Fruit fly (Drosophila melanogaster) whole organism, embryonic: ENCODE measurements around the gene CG4313.
A peak's percentile ranks its signal among the peaks of the same experiment; 100 is the strongest.

ENCODE experiments used
- BEAF-32 ChIP-seq: fragments of 200-800 bp; sonication (Bioruptor generic); optimal IDR thresholded peaks from 3 replicates; lab custom pipeline; 2017; ENCODE audit warnings: missing biosample characterization, missing genetic modification characterization, mild to moderate bottlenecking, moderate library complexity, missing genetic modification reagents
- Blimp-1 ChIP-seq: fragments of 200-800 bp; sonication (Bioruptor generic); optimal IDR thresholded peaks from 3 replicates; lab custom pipeline; 2018; ENCODE audit warnings: missing biosample characterization, missing genetic modification characterization, mild to moderate bottlenecking, moderate library complexity, missing genetic modification reagents
- CG11560 ChIP-seq: fragments of 200-800 bp; sonication (Bioruptor generic); IDR thresholded peaks from 3 replicates; pipeline ENCODE4 v1.3.6; 2022; ENCODE audit warnings: missing biosample characterization, missing genetic modification characterization
- CG13894 ChIP-seq: fragments of 200-800 bp; sonication (Bioruptor generic); optimal IDR thresholded peaks from 3 replicates; lab custom pipeline; 2018; ENCODE audit warnings: missing biosample characterization, mild to moderate bottlenecking, missing genetic modification characterization, moderate library complexity
- CG16863 ChIP-seq: fragments of 200-800 bp; sonication (Bioruptor generic); optimal IDR thresholded peaks from 3 replicates; lab custom pipeline; 2016; ENCODE audit warnings: missing biosample characterization, missing genetic modification characterization
- CG17361 ChIP-seq: fragments of 200-800 bp; sonication (Bioruptor generic); IDR thresholded peaks from 3 replicates; pipeline ENCODE4 v1.3.6; 2022; ENCODE audit warnings: missing biosample characterization, missing genetic modification characterization
- CG17568 ChIP-seq: fragments of 200-800 bp; sonication (Bioruptor generic); optimal IDR thresholded peaks from 2 replicates; lab custom pipeline; 2018; ENCODE audit warnings: missing biosample characterization, mild to moderate bottlenecking, missing genetic modification characterization, moderate library complexity
- CG1832 ChIP-seq: fragments of 200-800 bp; sonication (Bioruptor generic); optimal IDR thresholded peaks from 2 replicates; lab custom pipeline; 2017; ENCODE audit warnings: missing biosample characterization, mild to moderate bottlenecking, missing genetic modification characterization, inconsistent platforms
- CG32772 ChIP-seq: fragments of 200-800 bp; sonication (Bioruptor generic); IDR thresholded peaks from 2 replicates; pipeline ENCODE4 v1.3.6; 2022; ENCODE audit warnings: missing biosample characterization, missing genetic modification characterization
- CG3281 ChIP-seq: fragments of 200-800 bp; sonication (Bioruptor generic); optimal IDR thresholded peaks from 3 replicates; lab custom pipeline; 2017; ENCODE audit warnings: missing biosample characterization, mild to moderate bottlenecking, missing genetic modification characterization
- CG4282 ChIP-seq: fragments of 200-800 bp; sonication (Bioruptor generic); optimal IDR thresholded peaks from 2 replicates; lab custom pipeline; 2016; ENCODE audit warnings: missing biosample characterization, missing genetic modification characterization
- CG4328 ChIP-seq: fragments of 200-800 bp; sonication (Bioruptor generic); optimal IDR thresholded peaks from 3 replicates; lab custom pipeline; 2017; ENCODE audit warnings: missing biosample characterization, missing genetic modification reagents, missing genetic modification characterization
- CG4730 ChIP-seq: fragments of 200-800 bp; sonication (Bioruptor generic); IDR thresholded peaks from 2 replicates; pipeline ENCODE4 v1.3.6; 2022; ENCODE audit warnings: missing biosample characterization, missing genetic modification characterization
- CG6683 ChIP-seq: fragments of 200-800 bp; sonication (Bioruptor generic); optimal IDR thresholded peaks from 2 replicates; lab custom pipeline; 2017; ENCODE audit warnings: missing biosample characterization, mild to moderate bottlenecking, missing genetic modification characterization, missing genetic modification reagents
- CG7271 ChIP-seq: fragments of 200-800 bp; sonication (Bioruptor generic); optimal IDR thresholded peaks from 2 replicates; lab custom pipeline; 2018; ENCODE audit warnings: missing biosample characterization, mild to moderate bottlenecking, missing genetic modification characterization, moderate library complexity
- CG8290 ChIP-seq, 3 experiments: fragments of 200-800 bp; sonication (Bioruptor generic); optimal IDR thresholded peaks; 2 replicates each; lab custom pipeline; 2016 to 2019; ENCODE audit warnings: missing biosample characterization in 3 of 3, missing genetic modification characterization in 3 of 3, mild to moderate bottlenecking in 2 of 3, moderate library complexity in 1 of 3
- CG8388 ChIP-seq: fragments of 200-800 bp; sonication (Bioruptor generic); optimal IDR thresholded peaks from 2 replicates; lab custom pipeline; 2019; ENCODE audit warnings: missing biosample characterization, mild to moderate bottlenecking, missing genetic modification characterization, moderate library complexity
- CG9817 ChIP-seq: fragments of 200-800 bp; sonication (Bioruptor generic); optimal IDR thresholded peaks from 2 replicates; lab custom pipeline; 2018; ENCODE audit warnings: missing biosample characterization, mild to moderate bottlenecking, missing genetic modification characterization, moderate library complexity
- Deaf1 ChIP-seq: fragments of 200-800 bp; optimal IDR thresholded peaks from 3 replicates; lab custom pipeline; 2019; ENCODE audit warnings: missing biosample characterization, mild to moderate bottlenecking, missing genetic modification characterization, moderate library complexity
- Gug ChIP-seq: fragments of 200-800 bp; sonication (Bioruptor generic); IDR thresholded peaks from 4 replicates; pipeline ENCODE4 v1.3.6; 2022; ENCODE audit warnings: missing biosample characterization, missing genetic modification characterization
- HLH3B ChIP-seq: fragments of 200-800 bp; sonication (Bioruptor generic); IDR thresholded peaks from 2 replicates; pipeline ENCODE4 v1.3.6; 2022; ENCODE audit warnings: missing biosample characterization, missing genetic modification characterization
- HLH54F ChIP-seq: fragments of 200-800 bp; sonication (Bioruptor generic); optimal IDR thresholded peaks from 3 replicates; lab custom pipeline; 2016; ENCODE audit warnings: missing biosample characterization, missing genetic modification characterization
- Hand ChIP-seq: fragments of 200-800 bp; sonication (Bioruptor generic); optimal IDR thresholded peaks from 2 replicates; lab custom pipeline; 2017; ENCODE audit warnings: mild to moderate bottlenecking, missing biosample characterization, missing genetic modification reagents, missing genetic modification characterization
- Nf-YA ChIP-seq: fragments of 200-800 bp; sonication (Bioruptor generic); IDR thresholded peaks from 2 replicates; pipeline ENCODE4 v1.3.6; 2022; ENCODE audit warnings: missing biosample characterization, missing genetic modification characterization
- Pdp1 ChIP-seq, 2 experiments: fragments of 200-800 bp; sonication (Bioruptor generic); optimal IDR thresholded peaks; 3 replicates each; lab custom pipeline; 2016; ENCODE audit warnings: missing biosample characterization in 2 of 2, missing genetic modification characterization in 2 of 2, mild to moderate bottlenecking in 1 of 2, moderate library complexity in 1 of 2
- Rfx ChIP-seq: fragments of 200-800 bp; sonication (Bioruptor generic); IDR thresholded peaks from 2 replicates; pipeline ENCODE4 v1.3.6; 2022; ENCODE audit warnings: missing biosample characterization, missing genetic modification characterization
- Spps ChIP-seq: fragments of 200-800 bp; sonication (Bioruptor generic); optimal IDR thresholded peaks from 2 replicates; lab custom pipeline; 2018; ENCODE audit warnings: missing biosample characterization, mild to moderate bottlenecking, missing genetic modification characterization
- Sry-β ChIP-seq: fragments of 200-800 bp; sonication (Bioruptor generic); optimal IDR thresholded peaks from 2 replicates; lab custom pipeline; 2018; ENCODE audit warnings: missing biosample characterization, mild to moderate bottlenecking, missing genetic modification characterization, moderate library complexity
- Ssrp ChIP-seq: fragments of 200-800 bp; sonication (Bioruptor generic); optimal IDR thresholded peaks from 2 replicates; lab custom pipeline; 2018; ENCODE audit warnings: missing biosample characterization, mild to moderate bottlenecking, missing genetic modification characterization, moderate library complexity
- TFAM ChIP-seq: fragments of 200-800 bp; sonication (Bioruptor generic); optimal IDR thresholded peaks from 2 replicates; lab custom pipeline; 2017; ENCODE audit warnings: missing biosample characterization, missing genetic modification characterization, inconsistent platforms
- abd-A ChIP-seq: fragments of 200-800 bp; sonication (Bioruptor generic); optimal IDR thresholded peaks from 3 replicates; lab custom pipeline; 2019; ENCODE audit warnings: missing biosample characterization, mild to moderate bottlenecking, missing genetic modification characterization, moderate library complexity
- br ChIP-seq: fragments of >200 bp; optimal IDR thresholded peaks from 2 replicates; lab custom pipeline; 2017
- corto ChIP-seq: fragments of 200-800 bp; sonication (Bioruptor generic); optimal IDR thresholded peaks from 2 replicates; lab custom pipeline; 2016; ENCODE audit warnings: missing biosample characterization, mild to moderate bottlenecking, missing genetic modification characterization, moderate library complexity
- emc ChIP-seq: fragments of 200-800 bp; sonication (Bioruptor generic); optimal IDR thresholded peaks from 2 replicates; lab custom pipeline; 2016; ENCODE audit warnings: missing biosample characterization, missing genetic modification characterization
- en ChIP-seq: fragments of 200-800 bp; sonication (Bioruptor generic); optimal IDR thresholded peaks from 2 replicates; lab custom pipeline; 2016; ENCODE audit warnings: missing biosample characterization, missing genetic modification characterization
- esg ChIP-seq: fragments of 200-800 bp; sonication (Bioruptor generic); conservative IDR thresholded peaks from 2 replicates; pipeline ENCODE4 v1.3.6; 2022; ENCODE audit warnings: missing biosample characterization, missing genetic modification characterization
- hbn ChIP-seq: fragments of 200-800 bp; sonication (Bioruptor generic); IDR thresholded peaks from 2 replicates; pipeline ENCODE4 v1.3.6; 2022; ENCODE audit warnings: missing biosample characterization, missing genetic modification characterization; ENCODE audit not compliant: partially characterized antibody
- ken ChIP-seq: fragments of 200-800 bp; sonication (Bioruptor generic); IDR thresholded peaks from 3 replicates; pipeline ENCODE4 v1.3.6; 2022; ENCODE audit warnings: missing biosample characterization, missing genetic modification characterization
- kni ChIP-seq: fragments of 200-800 bp; sonication (Bioruptor generic); optimal IDR thresholded peaks from 3 replicates; lab custom pipeline; 2017; ENCODE audit warnings: mild to moderate bottlenecking, missing biosample characterization, missing genetic modification reagents, missing genetic modification characterization
- nerfin-2 ChIP-seq: fragments of 200-800 bp; sonication (Bioruptor generic); IDR thresholded peaks from 2 replicates; pipeline ENCODE4 v1.3.6; 2022; ENCODE audit warnings: missing biosample characterization, missing genetic modification characterization; ENCODE audit not compliant: partially characterized antibody
- salm ChIP-seq: fragments of 200-800 bp; sonication (Bioruptor generic); optimal IDR thresholded peaks from 2 replicates; lab custom pipeline; 2018; ENCODE audit warnings: missing biosample characterization, mild to moderate bottlenecking, missing genetic modification characterization
- schlank ChIP-seq: fragments of 200-800 bp; sonication (Bioruptor generic); optimal IDR thresholded peaks from 2 replicates; lab custom pipeline; 2018; ENCODE audit warnings: missing biosample characterization, mild to moderate bottlenecking, missing genetic modification characterization
- sens ChIP-seq: fragments of 200-800 bp; sonication (Bioruptor generic); peaks from one replicate; lab custom pipeline; 2016; ENCODE audit warnings: missing biosample characterization, missing genetic modification characterization
- seq ChIP-seq: fragments of 200-800 bp; sonication (Bioruptor generic); IDR thresholded peaks from 2 replicates; pipeline ENCODE4 v1.3.6; 2022; ENCODE audit warnings: missing biosample characterization, missing genetic modification characterization
- sob ChIP-seq: fragments of 200-800 bp; sonication (Bioruptor generic); IDR thresholded peaks from 2 replicates; pipeline ENCODE4 v1.3.6; 2022; ENCODE audit warnings: missing biosample characterization, missing genetic modification characterization
- sr ChIP-seq: fragments of 200-800 bp; sonication (Bioruptor generic); IDR thresholded peaks from 3 replicates; pipeline ENCODE4 v1.3.6; 2022; ENCODE audit warnings: missing biosample characterization, missing genetic modification characterization
- wek ChIP-seq: fragments of 200-800 bp; sonication (Bioruptor generic); optimal IDR thresholded peaks from 3 replicates; lab custom pipeline; 2018; ENCODE audit warnings: missing biosample characterization, mild to moderate bottlenecking, missing genetic modification characterization, moderate library complexity
- wor ChIP-seq: fragments of 200-800 bp; sonication (Bioruptor generic); IDR thresholded peaks from 2 replicates; pipeline ENCODE4 v1.3.6; 2022; ENCODE audit warnings: missing biosample characterization, missing genetic modification characterization

CG4313 gene

DNA sequence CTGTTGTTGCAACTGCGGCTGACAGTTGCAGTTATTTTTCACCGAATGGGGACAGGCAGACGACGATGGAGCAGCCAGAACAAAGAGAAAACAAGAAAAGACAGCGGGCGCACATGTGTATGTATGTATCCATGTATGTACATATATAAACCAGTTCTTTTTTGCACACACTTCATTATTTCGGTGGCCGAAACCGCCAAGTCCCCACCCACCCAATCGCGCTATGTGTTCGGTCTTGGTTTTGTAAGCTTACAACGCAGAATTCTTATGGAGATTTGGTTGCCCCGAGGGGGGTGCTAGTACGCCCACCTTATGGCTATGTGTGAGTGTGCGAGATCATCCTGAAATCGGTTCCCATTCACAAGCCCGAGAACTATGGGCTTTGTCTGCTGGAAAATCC lies 10.4 kb upstream of the CG4313 start:
- no peak for TF ChIP-seq hbn
- TF ChIP-seq CG9817 (tag; lab: Kevin White, UChicago), result no peak
- no peak for TF ChIP-seq wor (GFP tag; lab: Robert Waterston, UW)
- TF ChIP-seq schlank (tag; lab: Kevin White, UChicago), result no peak
- no peak for TF ChIP-seq CG17568
- no peak for TF ChIP-seq CG4730 (GFP tag; lab: Robert Waterston, UW)
- TF ChIP-seq Hand (GFP tag; lab: Kevin White, UChicago), result no peak
- TF ChIP-seq CG4282, result no peak
- no peak for TF ChIP-seq CG11560 (tag; lab: Robert Waterston, UW)
- TF ChIP-seq corto, result no peak
- TF ChIP-seq CG7271 (tag; lab: Kevin White, UChicago), result no peak
- no peak for TF ChIP-seq CG3281 (GFP tag; lab: Kevin White, UChicago)
- no peak for TF ChIP-seq abd-A
- TF ChIP-seq CG32772 (GFP tag; lab: Robert Waterston, UW), result no peak
- TF ChIP-seq salm (tag; lab: Kevin White, UChicago), result no peak
- no peak for TF ChIP-seq emc
- no peak for TF ChIP-seq nerfin-2
- no peak for TF ChIP-seq Rfx (GFP tag; lab: Robert Waterston, UW)
- no peak for TF ChIP-seq esg
- TF ChIP-seq BEAF-32, result no peak

dm6 chrX:2032160-2032801 lies 9.4 kb upstream of the CG4313 start:
- TF ChIP-seq Nf-YA (no peak), abd-A (no peak), Sry-β (peak; percentile 80), sob (no peak), sens (GFP tag; lab: Kevin White, UChicago) (peak; percentile 59), br (lab: Kevin White, UChicago) (no peak), Spps (tag; lab: Kevin White, UChicago) (no peak), Ssrp (peak; percentile 14), CG8290 (GFP tag; optimal IDR thresholded peaks at IDR 0.05; lab: Kevin White, UChicago) (peak; percentile 32), CG8290 (tag; optimal IDR thresholded peaks at IDR 0.05; lab: Kevin White, UChicago) (no peak), TFAM (GFP tag; lab: Kevin White, UChicago) (no peak)
- TF ChIP-seq, all 482 proteins: peak for 4

DNA sequence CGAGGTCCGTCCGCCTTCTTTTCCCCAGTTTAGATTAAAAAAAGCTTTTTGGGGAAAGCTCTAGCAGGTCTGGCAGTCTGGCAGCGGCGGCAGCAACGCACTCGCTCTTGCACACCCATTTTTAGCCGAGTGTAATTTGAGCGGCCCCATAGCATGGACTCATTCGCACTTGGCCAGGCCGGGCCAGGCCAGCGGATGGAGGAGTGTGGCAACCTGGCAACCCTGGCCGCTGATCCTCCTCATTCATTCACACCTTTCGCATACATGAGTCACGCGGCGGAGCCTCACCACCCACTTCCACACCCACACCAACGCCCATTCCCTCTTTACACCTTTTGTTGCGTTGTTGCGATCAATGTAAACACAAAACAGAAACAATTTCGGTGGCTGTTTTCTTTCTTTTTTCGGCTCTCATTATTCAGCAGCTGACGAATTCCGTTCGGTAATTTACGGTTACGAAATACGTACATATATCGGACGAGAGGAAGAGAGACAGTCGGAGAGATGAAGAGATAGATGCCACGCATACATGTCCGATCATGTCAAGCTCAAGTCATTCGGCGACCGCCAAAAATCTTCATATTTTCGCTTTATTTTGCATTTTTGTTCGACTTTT lies 8.7 kb upstream of the CG4313 start:
- TF ChIP-seq wek (GFP tag; lab: Kevin White, UChicago) (no peak), en (no peak), CG1832 (GFP tag; lab: Kevin White, UChicago) (peak; percentile 28), seq (GFP tag; lab: Robert Waterston, UW) (no peak), CG6683 (GFP tag; lab: Kevin White, UChicago) (no peak), Rfx (GFP tag; lab: Robert Waterston, UW) (no peak), Gug (GFP tag; lab: Robert Waterston, UW) (no peak), sr (GFP tag; lab: Robert Waterston, UW) (peak; percentile 73), HLH3B (GFP tag; lab: Robert Waterston, UW) (no peak), CG8290 (GFP tag; optimal IDR thresholded peaks at IDR 0.05; lab: Kevin White, UChicago) (no peak), CG8290 (tag; optimal IDR thresholded peaks at IDR 0.05; lab: Kevin White, UChicago) (peak in 1 of 2 experiments; percentile 23), HLH54F (GFP tag; lab: Kevin White, UChicago) (no peak), CG17361 (no peak), Deaf1 (peak; percentile 34), CG13894 (tag; lab: Kevin White, UChicago) (no peak), CG4328 (GFP tag; lab: Kevin White, UChicago) (no peak), CG8388 (GFP tag; lab: Kevin White, UChicago) (no peak), CG16863 (GFP tag; lab: Kevin White, UChicago) (no peak), kni (GFP tag; lab: Kevin White, UChicago) (no peak), Pdp1 (GFP tag; optimal IDR thresholded peaks at IDR 0.05; lab: Kevin White, UChicago) (peak in 1 of 2 experiments; percentile 59), ken (GFP tag; lab: Robert Waterston, UW) (0 out of 3 replicates have a peak, but pooled peaks have one; percentile 9), Blimp-1 (GFP tag; lab: Kevin White, UChicago) (no peak)
